Worm (Caenorhabditis elegans): ENCODE results near the gene C06G3.8.
A peak's percentile ranks its signal among the peaks of the same experiment; 100 is the strongest.

Gene C06G3.8

DNA sequence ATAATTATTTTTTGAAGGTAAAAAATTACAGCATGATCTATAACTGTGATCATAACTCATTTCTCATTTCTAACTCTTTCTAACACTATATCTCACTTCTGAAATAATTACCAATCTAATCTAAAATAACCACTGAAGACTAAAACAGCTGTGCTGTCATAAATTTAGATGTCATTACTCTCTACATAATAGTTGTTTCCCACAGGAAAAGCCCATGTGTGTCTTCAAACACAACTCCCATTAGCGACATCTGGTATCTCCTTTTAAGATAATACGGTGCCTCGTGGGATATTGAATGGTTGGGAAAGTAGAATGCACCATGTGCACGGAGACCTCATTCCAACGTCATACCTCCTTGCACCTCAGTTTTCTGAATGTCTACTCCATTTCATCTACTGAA is 32.7 kb upstream of the C06G3.8 start, which contains the start of gene Y43B11AL.1:
Gene Y43B11AL.1 (plus strand): TSS at position 301 of the 400 bp plus-strand sequence.
- no peak for TF ChIP-seq ama-1 (optimal IDR thresholded peaks at IDR 0.05)
- no peak for TF ChIP-seq nhr-77 (tag; optimal IDR thresholded peaks at IDR 0.05)
- no peak for TF ChIP-seq hmg-11 (tag; optimal IDR thresholded peaks at IDR 0.05)
- no peak for TF ChIP-seq nhr-67 (tag; optimal IDR thresholded peaks at IDR 0.05)
- no peak for TF ChIP-seq elt-2 (tag; optimal IDR thresholded peaks at IDR 0.05)
- TF ChIP-seq jun-1 (tag; optimal IDR thresholded peaks at IDR 0.05), result no peak
- TF ChIP-seq unc-62 (GFP tag; optimal IDR thresholded peaks at IDR 0.05), result no peak
- no peak for TF ChIP-seq lsy-12 (tag; optimal IDR thresholded peaks at IDR 0.05)
- TF ChIP-seq tbx-2 (tag; optimal IDR thresholded peaks at IDR 0.05), result no peak
- no peak for TF ChIP-seq lin-15B (tag; optimal IDR thresholded peaks at IDR 0.05)
- TF ChIP-seq elt-3 (tag; optimal IDR thresholded peaks at IDR 0.05), result no peak
- no peak for TF ChIP-seq nhr-12 (tag; optimal IDR thresholded peaks at IDR 0.05)
- TF ChIP-seq pha-4 (tag; optimal IDR thresholded peaks at IDR 0.05), result no peak
- TF ChIP-seq ZK546.5 (tag; optimal IDR thresholded peaks at IDR 0.05), result no peak
- TF ChIP-seq fos-1 (tag; optimal IDR thresholded peaks at IDR 0.05), result no peak
- TF ChIP-seq ceh-9 (tag; optimal IDR thresholded peaks at IDR 0.05), result no peak

DNA sequence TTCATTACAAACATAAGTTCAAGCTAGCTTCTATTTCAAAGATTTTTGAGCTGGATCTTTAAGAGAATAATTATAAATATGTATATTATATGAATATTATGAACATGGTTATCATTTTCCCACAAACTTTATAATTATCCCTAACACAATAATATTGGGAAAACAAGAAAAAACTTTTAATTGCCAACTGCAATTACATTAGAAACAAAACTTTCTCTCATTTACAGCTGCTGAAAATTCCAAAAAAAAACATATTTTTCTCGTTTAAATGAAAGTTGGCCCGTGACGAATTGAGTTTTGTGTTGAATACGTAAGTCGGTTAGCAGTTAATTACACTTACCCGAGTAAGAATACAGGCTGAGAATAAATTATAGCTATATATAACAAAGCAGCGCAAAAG is 30.3 kb upstream of the C06G3.8 start:
- TF ChIP-seq nhr-23 (tag; optimal IDR thresholded peaks at IDR 0.05) (no peak), unc-39 (tag; optimal IDR thresholded peaks at IDR 0.05) (no peak), fkh-2 (tag; optimal IDR thresholded peaks at IDR 0.05) (no peak), lin-39 (tag; optimal IDR thresholded peaks at IDR 0.05) (no peak), zag-1 (tag; optimal IDR thresholded peaks at IDR 0.05) (no peak), nhr-11 (tag; optimal IDR thresholded peaks at IDR 0.05) (no peak), nhr-67 (tag; optimal IDR thresholded peaks at IDR 0.05) (no peak), pqm-1 (tag; optimal IDR thresholded peaks at IDR 0.05) (no peak), R02D3.7 (tag; optimal IDR thresholded peaks at IDR 0.05) (no peak), mml-1 (tag; optimal IDR thresholded peaks at IDR 0.05) (no peak), nhr-12 (tag; optimal IDR thresholded peaks at IDR 0.05) (no peak), elt-3 (tag; optimal IDR thresholded peaks at IDR 0.05) (no peak), mdl-1 (tag; optimal IDR thresholded peaks at IDR 0.05) (no peak), skn-1 (tag; optimal IDR thresholded peaks at IDR 0.05) (no peak), nhr-237 (tag; optimal IDR thresholded peaks at IDR 0.05) (no peak), ceh-9 (tag; optimal IDR thresholded peaks at IDR 0.05) (no peak), nhr-77 (tag; optimal IDR thresholded peaks at IDR 0.05) (no peak), ztf-4 (tag; optimal IDR thresholded peaks at IDR 0.05) (no peak)

ce11 chrIV:7057677-7058076 is 25.3 kb upstream of the C06G3.8 start, which contains the start of gene srx-50:
Gene srx-50 (plus strand): TSS chrIV:7057977.
- TF ChIP-seq ztf-4 (tag; optimal IDR thresholded peaks at IDR 0.05), result no peak
- TF ChIP-seq tbx-2 (tag; optimal IDR thresholded peaks at IDR 0.05), result no peak
- TF ChIP-seq fkh-10 (GFP tag; optimal IDR thresholded peaks at IDR 0.05), result peak; percentile 18

DNA sequence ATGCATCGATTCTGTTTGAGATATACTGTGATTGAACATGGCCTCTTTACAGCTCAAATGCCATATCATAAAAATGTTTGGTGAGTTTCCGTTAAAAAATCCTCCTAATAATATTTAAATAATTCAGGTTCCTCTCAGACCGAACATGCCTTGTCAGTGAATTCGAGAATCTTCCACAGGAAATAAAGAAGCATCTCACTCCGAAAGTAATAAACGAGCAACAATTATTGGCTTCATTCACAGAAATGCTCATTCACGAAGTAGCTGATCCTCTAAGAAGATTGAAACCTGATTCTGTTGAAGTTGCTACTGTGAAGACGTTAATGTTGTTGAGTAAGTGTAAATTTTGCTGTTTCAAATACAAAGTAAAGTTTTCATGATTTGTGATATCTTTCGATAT is 19.8 kb upstream of the C06G3.8 start:
- TF ChIP-seq unc-39 (tag; optimal IDR thresholded peaks at IDR 0.05) (no peak), R02D3.7 (tag; optimal IDR thresholded peaks at IDR 0.05) (no peak), sea-2 (GFP tag; optimal IDR thresholded peaks at IDR 0.05) (no peak), nhr-11 (tag; optimal IDR thresholded peaks at IDR 0.05) (no peak), nhr-76 (tag; optimal IDR thresholded peaks at IDR 0.05) (no peak), ceh-16 (tag; optimal IDR thresholded peaks at IDR 0.05) (no peak), ama-1 (optimal IDR thresholded peaks at IDR 0.05) (peak; percentile 76)

- TF ChIP-seq ama-1 (optimal IDR thresholded peaks at IDR 0.05), result peak; percentile 86
- no peak for TF ChIP-seq nhr-76 (tag; optimal IDR thresholded peaks at IDR 0.05)
- TF ChIP-seq eor-1 (tag; optimal IDR thresholded peaks at IDR 0.05), result no peak
- TF ChIP-seq ceh-9 (tag; optimal IDR thresholded peaks at IDR 0.05), result no peak
- no peak for TF ChIP-seq skn-1 (tag; optimal IDR thresholded peaks at IDR 0.05)
- TF ChIP-seq pqm-1 (tag; optimal IDR thresholded peaks at IDR 0.05), result no peak
- TF ChIP-seq fkh-10 (GFP tag; optimal IDR thresholded peaks at IDR 0.05), result peak; percentile 12
- TF ChIP-seq egl-27 (tag; optimal IDR thresholded peaks at IDR 0.05), result no peak
- no peak for TF ChIP-seq nhr-237 (tag; optimal IDR thresholded peaks at IDR 0.05)
- TF ChIP-seq lin-39 (tag; optimal IDR thresholded peaks at IDR 0.05), result no peak
- TF ChIP-seq nhr-23 (tag; optimal IDR thresholded peaks at IDR 0.05), result no peak
- no peak for TF ChIP-seq ceh-16 (tag; optimal IDR thresholded peaks at IDR 0.05)
- no peak for TF ChIP-seq hmg-11 (tag; optimal IDR thresholded peaks at IDR 0.05)
- TF ChIP-seq jun-1 (tag; optimal IDR thresholded peaks at IDR 0.05), result no peak
- no peak for TF ChIP-seq elt-2 (tag; optimal IDR thresholded peaks at IDR 0.05)
- no peak for TF ChIP-seq zag-1 (tag; optimal IDR thresholded peaks at IDR 0.05)
- TF ChIP-seq unc-62 (GFP tag; optimal IDR thresholded peaks at IDR 0.05), result no peak
Observed at ce11 chrIV:7051515-7051914, 19.2 kb upstream of the C06G3.8 start.

Data from whole organism, L3 larva.